Worm (Caenorhabditis elegans): ENCODE results near the gene Y38H6C.23.

The Y38H6C.23 gene

DNA sequence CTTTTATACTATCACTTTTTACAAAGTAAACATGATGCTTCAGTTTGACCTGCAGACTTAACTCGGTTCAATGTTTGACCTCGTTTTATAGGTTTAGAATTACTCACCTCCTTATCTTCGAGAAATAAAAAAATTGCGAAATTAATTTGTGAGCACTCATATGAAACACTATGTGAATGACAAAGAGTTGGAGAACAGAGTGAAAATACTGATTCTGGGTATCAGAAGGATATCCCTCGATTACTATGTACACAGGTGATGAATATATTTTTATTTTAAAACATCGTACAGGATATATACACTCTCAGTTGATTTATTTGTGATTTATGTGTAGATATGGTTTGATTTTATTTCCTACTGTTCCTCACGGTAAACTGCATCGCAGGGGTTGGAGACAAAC, at the start of gene Y38H6C.23:
TSS of gene Y38H6C.23 (minus strand) at position 101 of the 400 bp plus-strand sequence.
- no peak for TF ChIP-seq dmd-4 (tag; optimal IDR thresholded peaks at IDR 0.05)
- TF ChIP-seq ZK546.5 (tag; optimal IDR thresholded peaks at IDR 0.05) = no peak
- TF ChIP-seq skn-1 (tag; optimal IDR thresholded peaks at IDR 0.05) = no peak
- TF ChIP-seq unc-55 (GFP tag; optimal IDR thresholded peaks at IDR 0.05) = no peak
- TF ChIP-seq mbf-1 (tag; optimal IDR thresholded peaks at IDR 0.05) = no peak
- no peak for TF ChIP-seq nhr-77 (tag; optimal IDR thresholded peaks at IDR 0.05)
- TF ChIP-seq unc-62 (GFP tag; optimal IDR thresholded peaks at IDR 0.05) = no peak
- TF ChIP-seq ceh-82 (tag; optimal IDR thresholded peaks at IDR 0.05) = no peak
- no peak for TF ChIP-seq R02D3.7 (tag; optimal IDR thresholded peaks at IDR 0.05)
- TF ChIP-seq nhr-237 (tag; optimal IDR thresholded peaks at IDR 0.05) = no peak

DNA sequence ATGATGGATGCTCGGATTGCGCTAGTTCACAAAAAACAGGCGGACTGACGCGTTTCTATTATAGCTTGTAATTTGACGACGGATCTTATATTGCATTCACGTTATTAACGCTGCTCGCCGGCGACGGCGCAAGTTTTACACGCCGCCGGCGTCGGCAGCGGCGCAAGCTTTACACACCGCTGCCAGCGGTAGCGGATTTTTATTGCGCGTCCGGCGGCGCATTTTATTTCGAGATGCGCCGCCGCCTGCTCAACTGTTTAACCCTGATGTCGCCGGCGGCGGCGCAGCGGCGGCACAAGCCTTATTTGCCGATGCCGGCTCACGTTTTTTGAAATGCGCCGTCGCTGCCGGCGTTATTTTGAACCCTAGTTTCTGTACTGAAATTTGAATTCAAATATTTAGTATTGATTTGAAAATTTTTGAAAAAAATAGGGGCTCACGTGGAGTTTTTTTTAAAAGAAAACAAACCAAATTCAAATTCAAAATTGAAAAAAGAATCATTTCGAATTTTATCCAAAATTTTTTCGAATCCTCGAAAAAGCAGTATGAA, 48.5 kb upstream of the Y38H6C.23 start, which contains the start of gene ttr-57:
TSS of gene ttr-57 (plus strand) at position 500 of the 550 bp plus-strand sequence.
- TF ChIP-seq sem-4 (tag; optimal IDR thresholded peaks at IDR 0.05) (no peak), nhr-10 (tag; optimal IDR thresholded peaks at IDR 0.05) (no peak), alr-1 (tag; optimal IDR thresholded peaks at IDR 0.05) (no peak), lin-13 (GFP tag; optimal IDR thresholded peaks at IDR 0.05) (no peak), nhr-23 (tag; optimal IDR thresholded peaks at IDR 0.05) (no peak), unc-39 (tag; optimal IDR thresholded peaks at IDR 0.05) (no peak), aly-2 (tag; optimal IDR thresholded peaks at IDR 0.05) (no peak), elt-3 (tag; optimal IDR thresholded peaks at IDR 0.05) (no peak), lin-39 (tag; optimal IDR thresholded peaks at IDR 0.05) (no peak), blmp-1 (tag; optimal IDR thresholded peaks at IDR 0.05; ENCODE audit: insufficient read depth) (no peak), mab-5 (tag; optimal IDR thresholded peaks at IDR 0.05) (no peak), dmd-4 (tag; optimal IDR thresholded peaks at IDR 0.05) (no peak), unc-62 (GFP tag; optimal IDR thresholded peaks at IDR 0.05) (no peak), peb-1 (tag; optimal IDR thresholded peaks at IDR 0.05) (no peak), nhr-12 (tag; optimal IDR thresholded peaks at IDR 0.05) (no peak)

- TF ChIP-seq aly-2 (tag; optimal IDR thresholded peaks at IDR 0.05) (no peak), unc-39 (tag; optimal IDR thresholded peaks at IDR 0.05) (no peak), gmeb-1 (tag; optimal IDR thresholded peaks at IDR 0.05) (no peak), lin-13 (GFP tag; optimal IDR thresholded peaks at IDR 0.05) (no peak), ama-1 (optimal IDR thresholded peaks at IDR 0.05) (no peak), nhr-25 (tag; optimal IDR thresholded peaks at IDR 0.05) (no peak), ZK546.5 (tag; optimal IDR thresholded peaks at IDR 0.05) (no peak), egl-27 (tag; optimal IDR thresholded peaks at IDR 0.05) (no peak), sma-9 (GFP tag; optimal IDR thresholded peaks at IDR 0.05) (no peak), sma-9 (tag; optimal IDR thresholded peaks at IDR 0.05) (no peak), ztf-4 (tag; optimal IDR thresholded peaks at IDR 0.05) (no peak)
Measured at ce11 chrV:20603014-20603413, 46.9 kb upstream of the Y38H6C.23 start, which contains the start of gene ttr-11. Gene ttr-11, plus strand, starts transcription at chrV:20603314.

DNA sequence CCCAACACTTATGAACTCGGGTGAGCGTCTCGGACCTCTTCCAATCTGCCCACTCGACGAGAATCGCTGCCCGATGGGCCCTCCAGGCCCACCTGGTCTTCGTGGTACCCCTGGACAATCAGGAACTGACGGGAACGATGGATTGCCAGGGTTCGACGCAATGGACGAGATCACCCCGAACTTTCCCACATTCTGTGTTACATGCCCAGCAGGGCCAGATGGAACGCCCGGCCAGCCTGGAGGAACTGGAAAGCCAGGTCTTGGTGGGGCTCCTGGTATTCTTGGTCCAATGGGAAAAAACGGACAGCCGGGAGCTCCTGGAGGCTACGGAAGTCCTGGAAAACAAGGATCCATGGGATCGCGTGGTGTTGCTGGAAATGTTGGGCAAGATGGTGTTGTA, 44.5 kb upstream of the Y38H6C.23 start:
- TF ChIP-seq sem-4 (tag; optimal IDR thresholded peaks at IDR 0.05) = no peak
- no peak for TF ChIP-seq nhr-25 (tag; optimal IDR thresholded peaks at IDR 0.05)
- TF ChIP-seq sma-3 (GFP tag; optimal IDR thresholded peaks at IDR 0.05) = no peak
- no peak for TF ChIP-seq aly-2 (tag; optimal IDR thresholded peaks at IDR 0.05)
- TF ChIP-seq elt-1 (tag; optimal IDR thresholded peaks at IDR 0.05) = no peak
- no peak for TF ChIP-seq mbf-1 (tag; optimal IDR thresholded peaks at IDR 0.05)
- no peak for TF ChIP-seq unc-39 (tag; optimal IDR thresholded peaks at IDR 0.05)
- TF ChIP-seq lin-11 (tag; optimal IDR thresholded peaks at IDR 0.05) = no peak
- TF ChIP-seq nhr-11 (tag; optimal IDR thresholded peaks at IDR 0.05) = no peak
- TF ChIP-seq ceh-16 (tag; optimal IDR thresholded peaks at IDR 0.05) = no peak
- TF ChIP-seq ztf-4 (tag; optimal IDR thresholded peaks at IDR 0.05) = no peak
- TF ChIP-seq sma-9 (GFP tag; optimal IDR thresholded peaks at IDR 0.05) = no peak
- TF ChIP-seq sma-9 (tag; optimal IDR thresholded peaks at IDR 0.05) = no peak
- no peak for TF ChIP-seq ztf-11 (tag; optimal IDR thresholded peaks at IDR 0.05)
- TF ChIP-seq nhr-77 (tag; optimal IDR thresholded peaks at IDR 0.05) = no peak
- no peak for TF ChIP-seq ZK546.5 (tag; optimal IDR thresholded peaks at IDR 0.05)
- no peak for TF ChIP-seq mab-5 (tag; optimal IDR thresholded peaks at IDR 0.05)
- TF ChIP-seq crh-2 (tag; optimal IDR thresholded peaks at IDR 0.05) = no peak
- TF ChIP-seq snpc-4 (tag; optimal IDR thresholded peaks at IDR 0.05) = no peak
- TF ChIP-seq peb-1 (tag; optimal IDR thresholded peaks at IDR 0.05) = no peak
- TF ChIP-seq nhr-237 (tag; optimal IDR thresholded peaks at IDR 0.05) = no peak
